Worm (Caenorhabditis elegans) whole organism, midembryonic: Measurements from ENCODE around the gene prdx-2.

Experiments
- med-1 ChIP-seq: sonication (generic microtip); optimal IDR thresholded peaks from 2 replicates; lab custom pipeline; 2017; ENCODE audit warnings: missing genetic modification characterization, mild to moderate bottlenecking, missing compliant biosample characterization, antibody characterized with exemption, missing genetic modification reagents; ENCODE audit not compliant: insufficient read depth
- ztf-29 ChIP-seq: fragments of 200-800 bp; sonication (Bioruptor generic); IDR thresholded peaks from 2 replicates; pipeline ENCODE4 v1.3.6; 2022; ENCODE audit warnings: missing genetic modification reagents, missing genetic modification characterization, missing compliant biosample characterization

- no peak for TF ChIP-seq ztf-29
- TF ChIP-seq med-1 (GFP tag; lab: Kevin White, UChicago): no peak
Observed at ce11 chrII:5379614-5380077, 1.7 kb downstream of the prdx-2 start, which contains the start of gene pkc-3.
